Fruit fly (Drosophila melanogaster) whole organism, adult: ENCODE results near the gene Fas3.

Experiments used
- CG12768 ChIP-seq: fragments of 200-800 bp; sonication (Bioruptor generic); optimal IDR thresholded peaks from 2 replicates; lab custom pipeline; 2017; ENCODE audit warnings: missing biosample characterization, missing genetic modification characterization, mild to moderate bottlenecking, moderate library complexity, missing genetic modification reagents
- CG1620 ChIP-seq: fragments of 200-800 bp; sonication (Bioruptor generic); optimal IDR thresholded peaks from 2 replicates; lab custom pipeline; 2016; ENCODE audit warnings: missing biosample characterization, missing genetic modification characterization
- CG5204 ChIP-seq: fragments of 200-800 bp; sonication (Bioruptor generic); optimal IDR thresholded peaks from 2 replicates; lab custom pipeline; 2016; ENCODE audit warnings: missing biosample characterization, missing genetic modification characterization
- CG7045 ChIP-seq: fragments of 200-800 bp; sonication (Bioruptor generic); optimal IDR thresholded peaks from 2 replicates; lab custom pipeline; 2017; ENCODE audit warnings: missing biosample characterization, mild to moderate bottlenecking, missing genetic modification characterization
- cic ChIP-seq: fragments of 200-800 bp; sonication (Bioruptor generic); optimal IDR thresholded peaks from 2 replicates; lab custom pipeline; 2017; ENCODE audit warnings: missing biosample characterization, mild to moderate bottlenecking, missing genetic modification characterization, moderate library complexity
- ovo ChIP-seq: fragments of 200-800 bp; sonication (Bioruptor generic); optimal IDR thresholded peaks from 2 replicates; lab custom pipeline; 2016; ENCODE audit warnings: missing biosample characterization, missing genetic modification characterization

DNA sequence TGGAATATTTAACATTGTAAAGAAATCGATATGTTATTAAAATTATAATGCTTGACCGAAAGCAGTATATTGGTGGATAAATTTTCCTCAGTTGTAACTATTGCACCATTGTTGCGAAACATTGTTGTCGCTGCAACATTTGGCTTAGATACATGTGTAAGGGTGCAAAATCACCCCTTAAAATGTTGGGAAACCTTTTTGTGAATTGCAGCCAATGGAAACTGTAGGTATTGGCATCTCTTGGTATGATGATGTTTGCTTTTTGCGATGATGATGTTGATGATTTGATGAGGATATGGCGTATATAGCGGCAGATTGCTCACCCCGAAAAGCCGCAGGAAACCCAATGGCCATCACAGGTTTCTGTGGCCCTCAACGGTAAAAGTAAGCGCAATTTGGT is 44.5 kb downstream of the Fas3 start:
- TF ChIP-seq CG12768 (GFP tag; lab: Kevin White, UChicago) (no peak), CG7045 (no peak), CG5204 (GFP tag; lab: Kevin White, UChicago) (no peak), ovo (GFP tag; lab: Kevin White, UChicago) (no peak), CG1620 (GFP tag; lab: Kevin White, UChicago) (no peak), cic (GFP tag; lab: Kevin White, UChicago) (no peak)
